Worm (Caenorhabditis elegans) whole organism, L2 larva: ENCODE measurements around the gene zhit-3.

ENCODE experiments used
- F13H6.1 ChIP-seq: sonication (generic microtip); optimal IDR thresholded peaks from 2 replicates; lab custom pipeline; 2016; ENCODE audit warnings: missing genetic modification characterization, missing compliant biosample characterization
- R02D3.7 ChIP-seq: fragments of 150-350 bp; optimal IDR thresholded peaks from 2 replicates; lab custom pipeline; 2014; ENCODE audit warnings: missing biosample characterization, missing genetic modification characterization
- Y55F3AM.14 ChIP-seq: fragments of 200-800 bp; sonication (Bioruptor generic); optimal IDR thresholded peaks from 2 replicates; lab custom pipeline; 2018; ENCODE audit warnings: mild to moderate bottlenecking, missing genetic modification characterization, missing compliant biosample characterization
- ZK546.5 ChIP-seq: sonication (generic microtip); optimal IDR thresholded peaks from 2 replicates; lab custom pipeline; 2017; ENCODE audit warnings: missing biosample characterization, missing genetic modification characterization
- alr-1 ChIP-seq: fragments of 150-350 bp; optimal IDR thresholded peaks from 2 replicates; lab custom pipeline; 2014; ENCODE audit warnings: missing biosample characterization, missing genetic modification characterization
- aly-2 ChIP-seq: fragments of 150-350 bp; optimal IDR thresholded peaks from 2 replicates; lab custom pipeline; 2014; ENCODE audit warnings: missing biosample characterization, missing genetic modification characterization
- blmp-1 ChIP-seq: sonication (generic microtip); optimal IDR thresholded peaks from 2 replicates; lab custom pipeline; 2017; ENCODE audit warnings: missing genetic modification characterization, mild to moderate bottlenecking, missing compliant biosample characterization, antibody characterized with exemption, moderate library complexity; ENCODE audit not compliant: insufficient read depth
- ceh-82 ChIP-seq: fragments of 150-350 bp; optimal IDR thresholded peaks from 2 replicates; lab custom pipeline; 2014; ENCODE audit warnings: missing biosample characterization, missing genetic modification characterization
- crh-2 ChIP-seq: sonication (generic microtip); optimal IDR thresholded peaks from 2 replicates; lab custom pipeline; 2017; ENCODE audit warnings: missing biosample characterization, missing genetic modification characterization
- dmd-4 ChIP-seq: sonication (generic microtip); optimal IDR thresholded peaks from 2 replicates; lab custom pipeline; 2017; ENCODE audit warnings: missing biosample characterization, missing genetic modification characterization
- egl-27 ChIP-seq: sonication (generic microtip); optimal IDR thresholded peaks from 3 replicates; lab custom pipeline; 2017; ENCODE audit warnings: missing biosample characterization, missing genetic modification reagents, missing genetic modification characterization
- elt-1 ChIP-seq: fragments of 150-350 bp; optimal IDR thresholded peaks from 2 replicates; lab custom pipeline; 2014; ENCODE audit warnings: missing biosample characterization, missing genetic modification characterization
- fos-1 ChIP-seq: fragments of 150-350 bp; optimal IDR thresholded peaks from 2 replicates; lab custom pipeline; 2014; ENCODE audit warnings: missing biosample characterization, missing genetic modification characterization
- gmeb-1 ChIP-seq: fragments of 150-350 bp; optimal IDR thresholded peaks from 2 replicates; lab custom pipeline; 2014; ENCODE audit warnings: missing biosample characterization, missing genetic modification characterization
- lin-13 ChIP-seq: fragments of 150-350 bp; optimal IDR thresholded peaks from 2 replicates; lab custom pipeline; 2014; ENCODE audit warnings: missing biosample characterization, missing genetic modification reagents, missing genetic modification characterization
- lin-39 ChIP-seq: fragments of 150-350 bp; optimal IDR thresholded peaks from 2 replicates; lab custom pipeline; 2014; ENCODE audit warnings: missing biosample characterization, missing genetic modification reagents, missing genetic modification characterization
- lsy-2 ChIP-seq, 2 experiments: fragments of 150-350 bp in 1 of 2; sonication (generic microtip) in 1 of 2; optimal IDR thresholded peaks; 2 replicates each; lab custom pipeline; 2014 to 2017; ENCODE audit warnings: missing biosample characterization in 2 of 2, missing genetic modification characterization in 2 of 2
- mab-5 ChIP-seq: fragments of 150-350 bp; optimal IDR thresholded peaks from 2 replicates; lab custom pipeline; 2014; ENCODE audit warnings: missing biosample characterization, missing genetic modification characterization
- mbf-1 ChIP-seq: sonication (generic microtip); optimal IDR thresholded peaks from 2 replicates; lab custom pipeline; 2017; ENCODE audit warnings: missing biosample characterization, missing genetic modification characterization
- nhr-10 ChIP-seq: sonication (generic microtip); optimal IDR thresholded peaks from 2 replicates; lab custom pipeline; 2017; ENCODE audit warnings: missing biosample characterization, missing genetic modification characterization
- nhr-12 ChIP-seq: fragments of 150-350 bp; optimal IDR thresholded peaks from 2 replicates; lab custom pipeline; 2014; ENCODE audit warnings: missing biosample characterization, missing genetic modification characterization
- nhr-23 ChIP-seq: fragments of 150-350 bp; optimal IDR thresholded peaks from 2 replicates; lab custom pipeline; 2014; ENCODE audit warnings: missing biosample characterization, missing genetic modification reagents, missing genetic modification characterization
- nhr-237 ChIP-seq: fragments of 150-350 bp; optimal IDR thresholded peaks from 2 replicates; lab custom pipeline; 2014; ENCODE audit warnings: missing biosample characterization, missing genetic modification characterization
- nhr-25 ChIP-seq: fragments of 150-350 bp; sonication (generic microtip); optimal IDR thresholded peaks from 3 replicates; lab custom pipeline; 2014; ENCODE audit warnings: missing biosample characterization, missing genetic modification characterization
- nhr-6 ChIP-seq: fragments of 150-350 bp; optimal IDR thresholded peaks from 2 replicates; lab custom pipeline; 2014; ENCODE audit warnings: missing biosample characterization, missing genetic modification characterization
- peb-1 ChIP-seq: fragments of 150-350 bp; optimal IDR thresholded peaks from 2 replicates; lab custom pipeline; 2014; ENCODE audit warnings: missing biosample characterization, missing genetic modification characterization
- sem-4 ChIP-seq: fragments of 150-350 bp; optimal IDR thresholded peaks from 2 replicates; lab custom pipeline; 2014; ENCODE audit warnings: missing biosample characterization, missing genetic modification reagents, missing genetic modification characterization
- skn-1 ChIP-seq: sonication (generic microtip); optimal IDR thresholded peaks from 2 replicates; lab custom pipeline; 2017; ENCODE audit warnings: missing biosample characterization, missing genetic modification characterization
- sma-3 ChIP-seq: sonication (generic microtip); optimal IDR thresholded peaks from 2 replicates; lab custom pipeline; 2016; ENCODE audit warnings: missing genetic modification reagents, missing genetic modification characterization, missing compliant biosample characterization
- sma-9 ChIP-seq, 2 experiments: fragments of 150-350 bp in 1 of 2; sonication (generic microtip) in 1 of 2; optimal IDR thresholded peaks; 2 replicates each; lab custom pipeline; 2014 to 2016; ENCODE audit warnings: missing genetic modification characterization in 2 of 2, mild to moderate bottlenecking in 1 of 2, missing biosample characterization in 1 of 2, missing compliant biosample characterization in 1 of 2, missing genetic modification reagents in 1 of 2, moderate library complexity in 1 of 2
- snpc-4 ChIP-seq: fragments of 150-350 bp; optimal IDR thresholded peaks from 2 replicates; lab custom pipeline; 2014; ENCODE audit warnings: missing biosample characterization, missing genetic modification characterization
- unc-39 ChIP-seq: fragments of 150-350 bp; optimal IDR thresholded peaks from 2 replicates; lab custom pipeline; 2014; ENCODE audit warnings: missing biosample characterization, missing genetic modification characterization
- unc-55 ChIP-seq: fragments of 150-350 bp; sonication (generic microtip); optimal IDR thresholded peaks from 3 replicates; lab custom pipeline; 2014; ENCODE audit warnings: missing biosample characterization, missing genetic modification reagents, missing genetic modification characterization
- unc-62 ChIP-seq: fragments of 150-350 bp; optimal IDR thresholded peaks from 2 replicates; lab custom pipeline; 2014; ENCODE audit warnings: missing biosample characterization, missing genetic modification reagents, missing genetic modification characterization
- ztf-4 ChIP-seq: fragments of 150-350 bp; optimal IDR thresholded peaks from 2 replicates; lab custom pipeline; 2014; ENCODE audit warnings: missing biosample characterization, missing genetic modification characterization

zhit-3 gene

ce11 chrV:10185719-10186118, 26.2 kb downstream of the zhit-3 start, which contains the start of gene ZK856.18:
Gene ZK856.18, minus strand, starts transcription at chrV:10186007.
- TF ChIP-seq sem-4: no peak
- TF ChIP-seq nhr-12 (tag; lab: Kevin White, UChicago): no peak
- TF ChIP-seq unc-39: no peak
- TF ChIP-seq lin-13: no peak
- no peak for TF ChIP-seq snpc-4 (tag; lab: Kevin White, UChicago)
- no peak for TF ChIP-seq unc-55 (GFP tag; lab: Kevin White, UChicago)
- TF ChIP-seq Y55F3AM.14: no peak
- TF ChIP-seq peb-1 (tag; lab: Kevin White, UChicago): no peak
- TF ChIP-seq mab-5 (tag; lab: Kevin White, UChicago): no peak
- TF ChIP-seq sma-3 (GFP tag; lab: Kevin White, UChicago): no peak

- TF ChIP-seq mab-5 (tag; lab: Kevin White, UChicago) (no peak), fos-1 (tag; lab: Kevin White, UChicago) (no peak), R02D3.7 (tag; lab: Kevin White, UChicago) (no peak), sma-3 (GFP tag; lab: Kevin White, UChicago) (no peak), nhr-237 (tag; lab: Kevin White, UChicago) (no peak), peb-1 (tag; lab: Kevin White, UChicago) (no peak), ceh-82 (no peak), egl-27 (tag; lab: Kevin White, UChicago) (no peak), aly-2 (tag; lab: Kevin White, UChicago) (no peak), ztf-4 (tag; lab: Kevin White, UChicago) (no peak), ZK546.5 (tag; lab: Kevin White, UChicago) (no peak), alr-1 (tag; lab: Kevin White, UChicago) (no peak), nhr-25 (tag; lab: Kevin White, UChicago) (no peak), sma-9 (GFP tag; optimal IDR thresholded peaks at IDR 0.05; lab: Kevin White, UChicago) (no peak), sma-9 (tag; optimal IDR thresholded peaks at IDR 0.05; lab: Kevin White, UChicago) (no peak), lin-13 (no peak), blmp-1 (tag; lab: Kevin White, UChicago) (no peak), snpc-4 (tag; lab: Kevin White, UChicago) (no peak), gmeb-1 (no peak), mbf-1 (tag; lab: Kevin White, UChicago) (no peak), sem-4 (no peak)
Observed at ce11 chrV:10183810-10184209, 28.1 kb downstream of the zhit-3 start.

ce11 chrV:10182984-10183383, 28.9 kb downstream of the zhit-3 start, which contains the start of gene ZK856.4:
Gene ZK856.4, plus strand, starts transcription at chrV:10183284.
- TF ChIP-seq ceh-82 (no peak), nhr-237 (tag; lab: Kevin White, UChicago) (no peak), ztf-4 (tag; lab: Kevin White, UChicago) (no peak), fos-1 (tag; lab: Kevin White, UChicago) (no peak), mbf-1 (tag; lab: Kevin White, UChicago) (no peak), gmeb-1 (no peak), F13H6.1 (tag; lab: Kevin White, UChicago) (no peak), nhr-25 (tag; lab: Kevin White, UChicago) (no peak), nhr-10 (tag; lab: Kevin White, UChicago) (no peak), dmd-4 (tag; lab: Kevin White, UChicago) (no peak), nhr-6 (no peak), sma-9 (GFP tag; optimal IDR thresholded peaks at IDR 0.05; lab: Kevin White, UChicago) (no peak), sma-9 (tag; optimal IDR thresholded peaks at IDR 0.05; lab: Kevin White, UChicago) (no peak), skn-1 (tag; lab: Kevin White, UChicago) (no peak), egl-27 (tag; lab: Kevin White, UChicago) (no peak), elt-1 (tag; lab: Kevin White, UChicago) (no peak), alr-1 (tag; lab: Kevin White, UChicago) (no peak), crh-2 (tag; lab: Kevin White, UChicago) (no peak), lin-39 (no peak), lsy-2 (tag; optimal IDR thresholded peaks at IDR 0.05; lab: Kevin White, UChicago) (no peak)
- TF ChIP-seq, all 48 proteins: peak for 0

ce11 chrV:10179235-10179634, 32.7 kb downstream of the zhit-3 start, which contains the start of gene cul-5:
Gene cul-5, plus strand, starts transcription at chrV:10179535.
- TF ChIP-seq unc-55 (GFP tag; lab: Kevin White, UChicago) (no peak), R02D3.7 (tag; lab: Kevin White, UChicago) (no peak), blmp-1 (tag; lab: Kevin White, UChicago) (no peak), unc-62 (GFP tag; lab: Kevin White, UChicago) (no peak), nhr-23 (tag; lab: Kevin White, UChicago) (no peak), nhr-25 (tag; lab: Kevin White, UChicago) (no peak), sma-9 (GFP tag; optimal IDR thresholded peaks at IDR 0.05; lab: Kevin White, UChicago) (no peak), sma-9 (tag; optimal IDR thresholded peaks at IDR 0.05; lab: Kevin White, UChicago) (no peak), mbf-1 (tag; lab: Kevin White, UChicago) (no peak)
